Worm (Caenorhabditis elegans) whole organism, L4/young adult: ENCODE results near the gene T02H6.6.

ENCODE experiments used
- W03F9.2 ChIP-seq: fragments of 150-350 bp; optimal IDR thresholded peaks from 2 replicates; lab custom pipeline; 2014; ENCODE audit warnings: missing biosample characterization, missing genetic modification characterization
- dao-5 ChIP-seq: sonication (generic microtip); optimal IDR thresholded peaks from 2 replicates; lab custom pipeline; 2016; ENCODE audit warnings: missing genotype, missing genetic modification characterization, moderate library complexity, missing compliant biosample characterization
- him-1 ChIP-seq: sonication (generic microtip); optimal IDR thresholded peaks from 2 replicates; lab custom pipeline; 2016; ENCODE audit warnings: missing genotype, missing genetic modification reagents, missing genetic modification characterization, missing compliant biosample characterization

The T02H6.6 gene

ce11 chrII:683467-683866 is at the start of gene T02H6.6:
Gene T02H6.6, plus strand, starts transcription at chrII:683767.
- TF ChIP-seq W03F9.2 (tag; lab: Kevin White, UChicago): no peak
- TF ChIP-seq dao-5 (tag; lab: Kevin White, UChicago): no peak
- TF ChIP-seq him-1 (tag; lab: Kevin White, UChicago): no peak

DNA sequence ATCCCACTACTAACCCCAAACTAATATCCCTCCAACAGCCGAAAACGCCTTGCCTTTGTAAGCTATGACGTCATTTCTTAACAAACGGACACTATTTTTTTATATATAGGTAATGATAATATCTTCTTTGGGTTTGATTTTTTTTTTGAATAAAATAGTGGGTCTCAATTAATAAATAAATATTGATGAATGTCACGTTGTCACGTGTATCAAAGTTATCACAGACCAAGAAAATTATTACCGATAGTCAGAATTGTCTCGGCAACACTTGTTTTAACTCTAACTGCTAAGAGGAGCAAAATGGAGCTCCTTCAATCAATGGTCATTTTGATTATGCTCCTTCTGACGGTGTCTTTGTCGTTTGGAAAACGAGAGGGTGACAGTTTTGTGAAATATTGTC is 49.6 kb upstream of the T02H6.6 start, which contains the start of gene T04B8.1:
T04B8.1 (plus strand) TSS at position 301 of the 400 bp plus-strand sequence.
- TF ChIP-seq W03F9.2 (tag; lab: Kevin White, UChicago): no peak

- TF ChIP-seq him-1 (tag; lab: Kevin White, UChicago) (no peak), dao-5 (tag; lab: Kevin White, UChicago) (no peak), W03F9.2 (tag; lab: Kevin White, UChicago) (no peak)
These were observed 44.1 kb upstream of the T02H6.6 start, which contains the start of gene K07E8.6 for ce11 chrII:639467-639866. Gene K07E8.6, minus strand, starts transcription at chrII:639567.

- TF ChIP-seq dao-5 (tag; lab: Kevin White, UChicago): no peak
- no peak for TF ChIP-seq him-1 (tag; lab: Kevin White, UChicago)
- no peak for TF ChIP-seq W03F9.2 (tag; lab: Kevin White, UChicago)
These were observed 39.8 kb upstream of the T02H6.6 start for ce11 chrII:643733-644132.

- no peak for TF ChIP-seq W03F9.2 (tag; lab: Kevin White, UChicago)
- TF ChIP-seq him-1 (tag; lab: Kevin White, UChicago): no peak
- TF ChIP-seq dao-5 (tag; lab: Kevin White, UChicago): no peak
These were observed 33.1 kb upstream of the T02H6.6 start, which contains the start of the genes K07E8.7 and frpr-14 for ce11 chrII:650321-651005. Gene K07E8.7, minus strand, starts transcription at chrII:650367. Gene frpr-14, plus strand, starts transcription at chrII:650955.

ce11 chrII:651324-651723 is 32.2 kb upstream of the T02H6.6 start:
- TF ChIP-seq W03F9.2 (tag; lab: Kevin White, UChicago) (no peak), him-1 (tag; lab: Kevin White, UChicago) (no peak), dao-5 (tag; lab: Kevin White, UChicago) (no peak)

- no peak for TF ChIP-seq W03F9.2 (tag; lab: Kevin White, UChicago)
- no peak for TF ChIP-seq him-1 (tag; lab: Kevin White, UChicago)
These were observed 25.2 kb upstream of the T02H6.6 start, which contains the start of gene sdz-24 for ce11 chrII:658369-658768. Gene sdz-24, plus strand, starts transcription at chrII:658669.

DNA sequence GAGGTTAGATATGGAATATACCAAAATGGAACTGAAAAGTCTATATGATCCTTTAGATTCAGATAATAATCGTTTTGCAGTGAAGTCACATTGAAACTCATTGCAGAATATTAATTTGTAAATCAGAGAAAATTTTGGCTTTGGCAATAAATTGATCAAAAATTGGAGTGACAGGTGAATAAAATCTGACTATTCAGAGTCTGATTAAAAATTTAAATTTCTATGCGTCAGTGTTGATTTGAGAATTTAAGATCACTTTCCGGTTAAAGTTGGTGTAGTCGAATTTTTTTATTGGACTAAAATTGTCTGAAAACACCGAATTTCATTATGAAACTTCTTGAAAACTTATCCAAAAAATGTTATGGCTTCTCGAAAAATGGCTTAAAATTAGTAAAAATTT is 21.9 kb upstream of the T02H6.6 start, which contains the start of gene sri-45:
sri-45 (minus strand) TSS at position 101 of the 400 bp plus-strand sequence.
- TF ChIP-seq him-1 (tag; lab: Kevin White, UChicago): no peak
- no peak for TF ChIP-seq dao-5 (tag; lab: Kevin White, UChicago)
- no peak for TF ChIP-seq W03F9.2 (tag; lab: Kevin White, UChicago)

ce11 chrII:667864-668263 is 15.7 kb upstream of the T02H6.6 start:
- TF ChIP-seq dao-5 (tag; lab: Kevin White, UChicago) (no peak), W03F9.2 (tag; lab: Kevin White, UChicago) (no peak), him-1 (tag; lab: Kevin White, UChicago) (no peak)

DNA sequence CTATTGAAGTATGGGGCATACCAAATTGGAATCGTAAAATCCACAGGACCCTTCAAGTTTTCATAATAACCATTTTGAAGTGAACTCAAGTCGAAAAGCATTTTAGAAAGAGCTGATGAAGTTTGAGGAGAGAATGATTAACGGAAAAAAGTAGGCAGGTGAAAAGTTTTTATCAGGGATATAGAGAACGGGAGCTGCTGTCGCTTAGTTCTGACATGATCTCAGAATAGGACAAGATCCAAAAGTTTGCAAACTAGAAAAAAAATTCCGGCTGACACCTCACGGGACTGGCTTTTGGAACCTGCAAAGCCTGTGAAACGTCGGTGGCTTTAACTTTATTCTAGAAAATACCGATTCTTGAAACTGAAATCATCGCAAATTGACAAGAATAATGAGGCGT is 12.5 kb upstream of the T02H6.6 start, which contains the start of gene sri-46:
sri-46 (minus strand) TSS at position 101 of the 400 bp plus-strand sequence.
- TF ChIP-seq him-1 (tag; lab: Kevin White, UChicago) (no peak), W03F9.2 (tag; lab: Kevin White, UChicago) (no peak), dao-5 (tag; lab: Kevin White, UChicago) (no peak)

ce11 chrII:674116-674515 is 9.5 kb upstream of the T02H6.6 start, which contains the start of gene Y39F10C.3:
Gene Y39F10C.3, plus strand, starts transcription at chrII:674416.
- TF ChIP-seq W03F9.2 (tag; lab: Kevin White, UChicago): no peak
- TF ChIP-seq him-1 (tag; lab: Kevin White, UChicago): no peak
- TF ChIP-seq dao-5 (tag; lab: Kevin White, UChicago): no peak

DNA sequence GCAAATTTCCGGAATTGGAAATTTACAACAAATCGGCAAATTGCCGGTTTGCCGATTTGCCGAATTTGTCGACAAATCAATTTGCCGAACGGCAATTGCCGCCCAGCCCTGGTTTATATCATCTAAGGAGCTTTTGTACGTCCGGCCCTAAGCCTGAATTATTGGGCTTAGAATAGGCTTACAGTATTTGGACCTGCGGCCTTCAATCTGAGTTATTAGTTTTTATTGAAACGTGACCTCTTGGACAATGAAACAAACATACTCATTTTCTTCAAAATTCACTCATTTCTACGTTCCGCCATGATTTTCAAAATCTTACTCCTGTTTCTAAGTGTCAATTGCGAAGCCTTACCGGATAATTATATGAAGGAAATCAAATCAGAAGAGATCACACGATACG is 8.3 kb upstream of the T02H6.6 start, which contains the start of gene Y39F10C.1:
Y39F10C.1 (plus strand) TSS at position 301 of the 400 bp plus-strand sequence.
- no peak for TF ChIP-seq him-1 (tag; lab: Kevin White, UChicago)
- TF ChIP-seq dao-5 (tag; lab: Kevin White, UChicago): no peak
- no peak for TF ChIP-seq W03F9.2 (tag; lab: Kevin White, UChicago)

- TF ChIP-seq dao-5 (tag; lab: Kevin White, UChicago) (no peak), W03F9.2 (tag; lab: Kevin White, UChicago) (no peak), him-1 (tag; lab: Kevin White, UChicago) (no peak)
These were observed 7.7 kb upstream of the T02H6.6 start for ce11 chrII:675822-676221.

DNA sequence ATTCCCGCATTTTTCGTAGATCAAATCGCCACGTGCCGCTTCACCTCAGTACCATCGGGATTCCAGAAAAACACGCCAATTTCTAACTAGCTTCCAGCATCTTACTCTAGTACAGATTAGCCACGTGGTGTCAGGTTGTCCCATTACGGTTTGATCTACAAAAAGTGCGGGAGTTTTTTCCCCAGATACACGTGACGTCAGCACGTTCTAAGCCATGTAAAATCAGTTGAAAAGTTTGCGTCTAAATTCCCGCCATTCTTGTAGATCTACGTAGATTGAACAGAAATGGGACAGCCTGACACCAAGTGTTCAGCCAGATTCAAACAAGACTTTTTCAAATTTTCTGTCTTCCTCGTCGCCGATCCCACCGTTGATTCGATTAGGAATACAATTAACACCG is 5.0 kb upstream of the T02H6.6 start, which contains the start of gene T02H6.9:
T02H6.9 (plus strand) TSS at position 301 of the 400 bp plus-strand sequence.
- TF ChIP-seq dao-5 (tag; lab: Kevin White, UChicago) (no peak), him-1 (tag; lab: Kevin White, UChicago) (no peak), W03F9.2 (tag; lab: Kevin White, UChicago) (no peak)
